Worm (Caenorhabditis elegans): ENCODE measurements around the gene F56D5.6.

The F56D5.6 gene

DNA sequence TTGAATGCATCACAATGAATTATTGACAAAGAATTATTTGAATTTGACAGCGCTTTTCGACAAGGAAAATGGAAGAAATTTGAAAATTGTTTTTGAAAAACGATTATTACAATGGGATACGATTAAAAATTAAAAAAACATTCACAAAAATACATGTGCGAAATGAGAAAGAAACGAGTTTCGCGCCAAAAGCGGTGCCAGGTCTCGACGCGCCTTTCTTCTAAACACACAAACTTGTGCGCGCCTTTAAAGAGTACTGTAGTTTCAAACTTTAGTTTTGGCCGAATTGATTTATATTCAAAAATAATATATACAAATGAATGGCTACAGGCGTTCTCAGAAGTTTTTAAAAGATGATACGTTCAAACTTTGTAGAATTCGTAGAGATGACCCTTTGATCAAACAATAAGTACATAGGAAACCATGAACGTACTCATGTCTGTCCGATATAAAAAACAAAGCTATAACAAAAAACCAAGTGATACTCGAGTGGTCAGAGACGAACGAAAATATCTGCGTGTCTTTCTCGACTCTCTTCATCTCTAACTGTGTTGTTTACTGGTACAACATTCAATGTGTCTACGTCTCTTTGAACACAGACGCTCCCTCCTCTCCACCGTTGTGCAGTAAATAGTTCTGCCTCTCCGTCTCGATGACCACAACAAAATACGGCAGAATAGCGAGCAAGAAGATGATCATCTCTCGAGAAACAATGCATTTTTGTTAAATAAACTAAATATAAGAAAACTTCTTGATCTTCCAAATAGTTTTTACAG is 33.7 kb upstream of the F56D5.6 start (continued):
- TF ChIP-seq nhr-237 (tag; optimal IDR thresholded peaks at IDR 0.05) (no peak), snpc-4 (tag; optimal IDR thresholded peaks at IDR 0.05) (no peak), nhr-10 (tag; optimal IDR thresholded peaks at IDR 0.05) (no peak), lin-11 (tag; optimal IDR thresholded peaks at IDR 0.05) (no peak), mdl-1 (tag; optimal IDR thresholded peaks at IDR 0.05) (no peak)

DNA sequence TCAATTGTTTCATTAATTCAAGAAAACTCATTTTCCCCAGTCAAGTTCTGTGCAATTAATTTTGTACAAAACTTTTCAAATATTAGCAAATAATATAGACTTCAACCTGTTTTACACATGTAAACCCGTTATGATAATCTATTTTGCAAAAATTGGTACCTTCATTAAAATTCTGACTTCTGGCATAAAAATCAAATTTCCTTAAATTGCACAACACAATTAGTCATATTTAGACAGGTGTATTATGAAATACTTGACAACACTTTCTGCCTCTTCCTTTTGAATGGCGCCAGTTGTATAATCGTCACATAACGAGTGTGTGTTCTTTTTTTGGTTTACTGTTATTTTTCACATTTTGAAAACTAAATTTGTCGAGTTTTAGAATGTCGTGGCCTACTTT is 30.6 kb upstream of the F56D5.6 start, which contains the start of gene fbxc-58:
fbxc-58 (plus strand) TSS at position 383 of the 400 bp plus-strand sequence.
- TF ChIP-seq mab-5 (tag; optimal IDR thresholded peaks at IDR 0.05) (no peak), fos-1 (tag; optimal IDR thresholded peaks at IDR 0.05) (peak; percentile 72)

DNA sequence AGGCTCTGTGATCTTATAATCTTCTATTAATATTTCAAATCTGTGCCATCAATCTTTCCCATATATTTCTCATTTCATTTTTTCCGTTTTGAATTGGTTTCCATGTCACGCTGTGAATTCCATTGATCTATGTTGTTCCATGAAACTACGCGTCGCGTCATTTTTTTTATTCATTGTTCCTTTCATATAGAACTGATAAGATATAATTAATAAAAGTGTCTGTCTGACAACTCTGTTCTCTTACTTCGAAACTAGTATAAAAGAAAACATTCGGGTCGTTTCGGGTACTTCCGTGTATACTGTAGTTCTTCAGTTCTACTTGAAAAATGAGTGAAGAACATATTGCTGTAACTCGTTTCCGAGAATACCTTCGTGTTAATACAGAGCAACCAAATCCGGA is 27.2 kb upstream of the F56D5.6 start, which contains the start of gene C10C5.3:
C10C5.3 (plus strand) TSS at position 301 of the 400 bp plus-strand sequence.
- no peak for TF ChIP-seq unc-62 (GFP tag; optimal IDR thresholded peaks at IDR 0.05)
- TF ChIP-seq nhr-11 (tag; optimal IDR thresholded peaks at IDR 0.05): no peak
- no peak for TF ChIP-seq unc-55 (GFP tag; optimal IDR thresholded peaks at IDR 0.05)
- TF ChIP-seq zag-1 (tag; optimal IDR thresholded peaks at IDR 0.05): no peak
- TF ChIP-seq lsy-2 (tag; optimal IDR thresholded peaks at IDR 0.05): no peak

DNA sequence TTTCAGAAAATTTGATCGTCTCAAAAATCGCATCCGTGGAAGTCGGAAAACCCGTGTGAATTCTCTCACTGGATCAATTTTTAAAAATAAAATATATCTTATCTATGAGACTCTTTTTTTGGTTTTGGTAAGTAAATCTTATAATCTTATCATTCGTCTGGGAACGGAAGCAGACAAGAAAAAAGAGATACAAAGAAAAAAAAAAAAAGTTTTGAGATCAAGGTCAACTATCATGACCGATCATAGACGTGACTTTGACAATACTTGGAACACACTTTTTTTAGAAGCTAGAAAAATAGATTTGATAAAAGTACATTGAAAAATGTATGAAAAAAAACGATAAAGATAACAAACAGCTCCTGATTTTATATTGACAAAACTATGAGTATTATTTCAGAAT is 25.2 kb upstream of the F56D5.6 start:
- TF ChIP-seq aly-2 (tag; optimal IDR thresholded peaks at IDR 0.05) (no peak), unc-62 (GFP tag; optimal IDR thresholded peaks at IDR 0.05) (no peak), egl-27 (tag; optimal IDR thresholded peaks at IDR 0.05) (no peak), blmp-1 (tag; optimal IDR thresholded peaks at IDR 0.05; ENCODE audit: insufficient read depth) (peak; percentile 6), sma-9 (GFP tag; optimal IDR thresholded peaks at IDR 0.05) (peak; percentile 66), sma-9 (tag; optimal IDR thresholded peaks at IDR 0.05) (no peak), ZK546.5 (tag; optimal IDR thresholded peaks at IDR 0.05) (no peak), mbf-1 (tag; optimal IDR thresholded peaks at IDR 0.05) (no peak), nhr-21 (tag; optimal IDR thresholded peaks at IDR 0.05) (peak; percentile 34), nhr-25 (tag; optimal IDR thresholded peaks at IDR 0.05) (peak; percentile 64), elt-3 (tag; optimal IDR thresholded peaks at IDR 0.05) (no peak)

DNA sequence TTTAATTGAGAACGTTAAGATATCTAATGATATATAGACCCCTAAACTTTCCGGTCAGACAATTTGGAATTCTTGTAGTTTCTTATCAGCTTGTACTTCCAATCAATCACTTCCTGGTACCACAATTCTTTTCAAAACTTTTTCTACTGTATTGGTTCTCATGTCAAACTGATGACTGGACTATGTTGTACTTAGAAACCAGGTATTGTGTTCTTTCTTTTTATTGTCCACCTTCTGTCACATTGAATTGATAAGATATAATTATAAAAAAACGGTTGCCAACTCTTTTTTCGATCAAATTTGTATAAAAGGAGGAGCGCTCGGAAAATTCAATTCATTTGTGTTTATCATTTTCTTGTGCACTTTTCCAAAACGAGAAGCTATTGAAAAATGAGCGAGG is 23.4 kb upstream of the F56D5.6 start, which contains the start of gene C10C5.4:
C10C5.4 (plus strand) TSS at position 281 of the 400 bp plus-strand sequence.
- TF ChIP-seq lin-11 (tag; optimal IDR thresholded peaks at IDR 0.05) (no peak), ZK546.5 (tag; optimal IDR thresholded peaks at IDR 0.05) (no peak), aly-2 (tag; optimal IDR thresholded peaks at IDR 0.05) (no peak), ztf-11 (tag; optimal IDR thresholded peaks at IDR 0.05) (no peak), elt-3 (tag; optimal IDR thresholded peaks at IDR 0.05) (no peak), sma-9 (GFP tag; optimal IDR thresholded peaks at IDR 0.05) (no peak), sma-9 (tag; optimal IDR thresholded peaks at IDR 0.05) (no peak), nhr-23 (tag; optimal IDR thresholded peaks at IDR 0.05) (no peak), R02D3.7 (tag; optimal IDR thresholded peaks at IDR 0.05) (no peak), sem-4 (tag; optimal IDR thresholded peaks at IDR 0.05) (no peak), Y55F3AM.14 (GFP tag; optimal IDR thresholded peaks at IDR 0.05) (no peak), fos-1 (tag; optimal IDR thresholded peaks at IDR 0.05) (no peak), lin-13 (GFP tag; optimal IDR thresholded peaks at IDR 0.05) (no peak), snpc-4 (tag; optimal IDR thresholded peaks at IDR 0.05) (no peak), zag-1 (tag; optimal IDR thresholded peaks at IDR 0.05) (no peak), nhr-77 (tag; optimal IDR thresholded peaks at IDR 0.05) (no peak), egl-27 (tag; optimal IDR thresholded peaks at IDR 0.05) (no peak), nhr-129 (tag; optimal IDR thresholded peaks at IDR 0.05) (no peak), blmp-1 (tag; optimal IDR thresholded peaks at IDR 0.05; ENCODE audit: insufficient read depth) (no peak), unc-55 (GFP tag; optimal IDR thresholded peaks at IDR 0.05) (no peak), ceh-82 (tag; optimal IDR thresholded peaks at IDR 0.05) (no peak)

DNA sequence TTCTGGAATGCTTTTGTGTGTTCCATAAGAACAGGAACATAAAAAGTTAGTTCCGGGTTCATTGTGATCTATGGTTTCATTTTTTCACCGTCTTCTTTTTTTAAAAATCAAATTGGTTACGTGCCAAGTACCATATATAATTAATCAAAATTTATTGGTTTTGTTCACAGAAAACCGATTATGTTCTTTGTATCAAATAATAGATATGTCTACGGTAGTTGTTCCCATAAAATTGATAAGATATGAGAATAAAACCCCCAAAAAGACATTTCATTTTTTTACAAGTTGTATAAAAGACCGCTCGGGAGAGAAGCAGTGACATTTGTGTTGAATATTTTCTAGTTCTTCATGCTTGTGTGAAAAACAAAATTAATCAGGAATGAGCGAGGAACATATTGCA is 20.6 kb upstream of the F56D5.6 start, which contains the start of gene C10C5.5:
C10C5.5 (plus strand) TSS at position 301 of the 400 bp plus-strand sequence.
- no peak for TF ChIP-seq unc-62 (GFP tag; optimal IDR thresholded peaks at IDR 0.05)
- TF ChIP-seq nhr-129 (tag; optimal IDR thresholded peaks at IDR 0.05): no peak
- TF ChIP-seq unc-39 (tag; optimal IDR thresholded peaks at IDR 0.05): no peak
- no peak for TF ChIP-seq ama-1 (optimal IDR thresholded peaks at IDR 0.05)
- TF ChIP-seq nhr-237 (tag; optimal IDR thresholded peaks at IDR 0.05): no peak
- TF ChIP-seq sma-3 (GFP tag; optimal IDR thresholded peaks at IDR 0.05): no peak
- TF ChIP-seq fos-1 (tag; optimal IDR thresholded peaks at IDR 0.05): no peak
- TF ChIP-seq unc-55 (GFP tag; optimal IDR thresholded peaks at IDR 0.05): no peak
- TF ChIP-seq ztf-1 (GFP tag; conservative IDR thresholded peaks at IDR 0.05): no peak
- no peak for TF ChIP-seq F13H6.1 (tag; optimal IDR thresholded peaks at IDR 0.05)
- no peak for TF ChIP-seq nhr-6 (tag; optimal IDR thresholded peaks at IDR 0.05)
- no peak for TF ChIP-seq elt-3 (tag; optimal IDR thresholded peaks at IDR 0.05)
- no peak for TF ChIP-seq nhr-77 (tag; optimal IDR thresholded peaks at IDR 0.05)
- TF ChIP-seq lin-11 (tag; optimal IDR thresholded peaks at IDR 0.05): no peak
- no peak for TF ChIP-seq skn-1 (tag; optimal IDR thresholded peaks at IDR 0.05)
- no peak for TF ChIP-seq ztf-11 (tag; optimal IDR thresholded peaks at IDR 0.05)
- TF ChIP-seq nhr-11 (tag; optimal IDR thresholded peaks at IDR 0.05): no peak
- no peak for TF ChIP-seq sma-9 (GFP tag; optimal IDR thresholded peaks at IDR 0.05)
- no peak for TF ChIP-seq sma-9 (tag; optimal IDR thresholded peaks at IDR 0.05)
